Worm (Caenorhabditis elegans): ENCODE data around the gene F13E9.13.

F13E9.13 gene

ce11 chrIV:10881230-10881629, at the start of gene F13E9.13:
F13E9.13 (plus strand) TSS chrIV:10881546.
- peak; percentile 2 for TF ChIP-seq pqm-1 (tag; optimal IDR thresholded peaks at IDR 0.05)
- TF ChIP-seq php-3 (GFP tag; IDR thresholded peaks at IDR 0.05), result peak; percentile 85
- TF ChIP-seq mdl-1 (tag; optimal IDR thresholded peaks at IDR 0.05), result peak in 1 of 2 experiments; percentile 30
- no peak for TF ChIP-seq T26A8.4 (GFP tag; IDR thresholded peaks at IDR 0.05)
- TF ChIP-seq mdt-29 (GFP tag; IDR thresholded peaks at IDR 0.05), result no peak
- peak; percentile 80 for TF ChIP-seq dve-1 (tag; optimal IDR thresholded peaks at IDR 0.05; ENCODE audit: insufficient read depth)

ce11 chrIV:10832148-10832547, 49.2 kb upstream of the F13E9.13 start, which contains the start of gene best-15:
best-15 (minus strand) TSS chrIV:10832248.
- TF ChIP-seq saeg-2 (GFP tag; IDR thresholded peaks at IDR 0.05) (no peak), F49E8.2 (tag; optimal IDR thresholded peaks at IDR 0.05; ENCODE audit: borderline replicate concordance) (no peak), Y105C5A.15 (GFP tag; IDR thresholded peaks at IDR 0.05) (no peak), dve-1 (tag; optimal IDR thresholded peaks at IDR 0.05; ENCODE audit: insufficient read depth) (no peak), gei-8 (GFP tag; optimal IDR thresholded peaks at IDR 0.05) (no peak)

- TF ChIP-seq ceh-82 (tag; optimal IDR thresholded peaks at IDR 0.05), result no peak
- no peak for TF ChIP-seq hmg-1.1 (GFP tag; IDR thresholded peaks at IDR 0.05)
- TF ChIP-seq ZK546.5 (tag; optimal IDR thresholded peaks at IDR 0.05), result no peak
- 0 out of 2 replicates have a peak, but pooled peaks have one; percentile 38 for TF ChIP-seq snpc-1.2 (GFP tag; IDR thresholded peaks at IDR 0.05)
- TF ChIP-seq madf-5 (GFP tag; IDR thresholded peaks at IDR 0.05), result no peak
- TF ChIP-seq egl-43 (GFP tag; IDR thresholded peaks at IDR 0.05), result no peak
- TF ChIP-seq unc-62 (GFP tag; optimal IDR thresholded peaks at IDR 0.05 in 1 of 2), result peak in 1 of 2 experiments; percentile 3
- TF ChIP-seq unc-62 (tag; optimal IDR thresholded peaks at IDR 0.05), result no peak
- 0 out of 2 replicates have a peak, but pooled peaks have one; percentile 42 for TF ChIP-seq lim-7 (GFP tag; IDR thresholded peaks at IDR 0.05)
- no peak for TF ChIP-seq F44E2.7 (GFP tag; IDR thresholded peaks at IDR 0.05)
- TF ChIP-seq cey-2 (tag; optimal IDR thresholded peaks at IDR 0.05; ENCODE audit: borderline replicate concordance, insufficient read depth), result no peak
- TF ChIP-seq gei-8 (GFP tag; optimal IDR thresholded peaks at IDR 0.05), result no peak
- TF ChIP-seq hif-1 (tag; optimal IDR thresholded peaks at IDR 0.05), result no peak
- no peak for TF ChIP-seq aha-1 (tag)
- TF ChIP-seq lin-38 (GFP tag; IDR thresholded peaks at IDR 0.05), result 0 out of 2 replicates have a peak, but pooled peaks have one; percentile 22
- TF ChIP-seq lin-29 (GFP tag; IDR thresholded peaks at IDR 0.05), result no peak
- TF ChIP-seq dmd-6 (GFP tag; IDR thresholded peaks at IDR 0.05), result no peak
- no peak for TF ChIP-seq nhr-77 (tag; optimal IDR thresholded peaks at IDR 0.05)
- TF ChIP-seq Y48G9A.11 (GFP tag; IDR thresholded peaks at IDR 0.05), result peak; percentile 29; the same call in 1 of the 2 replicates
- TF ChIP-seq daf-12 (tag; optimal IDR thresholded peaks at IDR 0.05), result no peak
- TF ChIP-seq arid-1 (GFP tag; conservative IDR thresholded peaks at IDR 0.05), result 0 out of 2 replicates have a peak, but pooled peaks have one; percentile 33
- no peak for TF ChIP-seq tra-1 (GFP tag; IDR thresholded peaks at IDR 0.05)
- no peak for TF ChIP-seq T26A8.4 (GFP tag; IDR thresholded peaks at IDR 0.05)
- 0 out of 2 replicates have a peak, but pooled peaks have one; percentile 26 for TF ChIP-seq Y75B8A.6 (GFP tag; IDR thresholded peaks at IDR 0.05)
- TF ChIP-seq daf-8 (GFP tag; IDR thresholded peaks at IDR 0.05), result no peak
- peak in 1 of 2 experiments; percentile 23 for TF ChIP-seq lsy-2 (tag; optimal IDR thresholded peaks at IDR 0.05)
- no peak for TF ChIP-seq mdt-29 (GFP tag; IDR thresholded peaks at IDR 0.05)
- no peak for TF ChIP-seq nhr-10 (tag; optimal IDR thresholded peaks at IDR 0.05)
- TF ChIP-seq fkh-10 (GFP tag; optimal IDR thresholded peaks at IDR 0.05), result no peak
- TF ChIP-seq ama-1 (optimal IDR thresholded peaks at IDR 0.05), result no peak
These were observed 39.1 kb upstream of the F13E9.13 start for ce11 chrIV:10842232-10842631.

Measured in whole organism, L4 larva.